Fruit fly (Drosophila melanogaster): ENCODE data around the gene Actn.
A peak's percentile ranks its signal among the peaks of the same experiment; 100 is the strongest.

The Actn gene

DNA sequence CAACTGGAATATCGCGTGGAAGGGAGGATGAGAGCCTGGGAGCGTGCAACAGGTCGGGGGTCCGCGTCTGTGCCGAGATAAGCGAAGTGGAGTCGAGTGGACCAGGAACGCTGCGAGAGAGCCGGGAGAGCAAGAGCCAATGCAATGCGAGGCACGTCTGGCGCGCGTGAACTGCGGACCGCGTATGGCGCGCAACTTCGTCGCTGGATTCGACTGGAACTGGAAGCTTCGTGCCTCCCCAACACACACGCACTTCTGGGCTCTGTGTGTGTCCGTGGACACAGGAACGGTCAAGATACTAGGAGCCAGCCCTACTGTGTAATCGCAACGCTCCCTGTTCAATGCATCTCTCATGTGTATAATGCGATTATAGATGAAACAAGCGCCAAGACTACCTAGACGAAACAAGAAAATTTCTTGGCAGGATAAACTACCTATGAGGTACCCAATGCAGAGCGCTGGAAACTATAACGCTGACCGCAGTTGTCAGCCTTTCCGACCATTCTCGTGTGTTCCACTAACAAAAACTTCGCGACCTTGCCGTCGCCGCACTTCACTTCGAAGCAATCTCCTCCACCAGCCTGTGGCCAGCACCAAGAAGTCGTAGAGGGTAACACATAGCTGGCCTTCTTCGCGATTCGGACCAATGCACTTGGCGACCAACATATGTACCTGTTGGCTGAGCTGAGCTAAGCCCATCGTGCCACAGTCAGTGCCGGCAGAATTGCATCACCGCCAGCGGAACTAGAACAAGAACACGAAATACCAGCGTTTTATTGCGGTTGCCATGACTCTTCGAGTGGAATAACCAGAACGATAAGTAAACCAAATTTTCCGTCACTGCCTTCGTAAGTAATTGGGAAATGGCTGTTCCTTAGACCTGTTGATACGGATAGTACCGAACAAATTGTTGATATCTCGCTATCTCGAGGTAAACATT, 30.0 kb upstream of the Actn start, which contains the start of gene Rtca (continued):
- peak; percentile 82 for TF ChIP-seq CG9139 (GFP tag; optimal IDR thresholded peaks at IDR 0.05)
- TF ChIP-seq svp (GFP tag) = peak; percentile 98
- TF ChIP-seq net (GFP tag; optimal IDR thresholded peaks at IDR 0.05) = peak; percentile 90
- TF ChIP-seq CG8319 (GFP tag; optimal IDR thresholded peaks at IDR 0.05) = peak; percentile 83
- peak; percentile 87 for TF ChIP-seq CG6854 (GFP tag; optimal IDR thresholded peaks at IDR 0.05)
- peak; percentile 90 for TF ChIP-seq pdm3 (GFP tag; optimal IDR thresholded peaks at IDR 0.05)
- TF ChIP-seq CG6276 (GFP tag; optimal IDR thresholded peaks at IDR 0.05) = peak; percentile 87
- TF ChIP-seq Hr4 (GFP tag; optimal IDR thresholded peaks at IDR 0.05) = peak; percentile 89
- TF ChIP-seq eg (GFP tag; IDR thresholded peaks at IDR 0.05) = peak; percentile 90
- TF ChIP-seq Gug (GFP tag; IDR thresholded peaks at IDR 0.05) = peak; percentile 78
- TF ChIP-seq Ets21C (GFP tag; optimal IDR thresholded peaks at IDR 0.05) = peak; percentile 80
- peak; percentile 86 for TF ChIP-seq CG8119 (GFP tag; IDR thresholded peaks at IDR 0.05)
- peak; percentile 86 for TF ChIP-seq CG3032 (tag; optimal IDR thresholded peaks at IDR 0.05)
- peak; percentile 90 for TF ChIP-seq CG7368 (GFP tag; optimal IDR thresholded peaks at IDR 0.05)
- TF ChIP-seq Smox (GFP tag; optimal IDR thresholded peaks at IDR 0.05) = peak; percentile 86
- TF ChIP-seq dac (GFP tag; optimal IDR thresholded peaks at IDR 0.05) = peak; percentile 76
- TF ChIP-seq Sox15 (GFP tag; optimal IDR thresholded peaks at IDR 0.05) = peak; percentile 79
- TF ChIP-seq Hr39 (GFP tag; optimal IDR thresholded peaks at IDR 0.05) = peak; percentile 88
- peak; percentile 88 for TF ChIP-seq OdsH (GFP tag; optimal IDR thresholded peaks at IDR 0.05)
- peak; percentile 85 for TF ChIP-seq CG6163 (GFP tag; IDR thresholded peaks at IDR 0.05)
- peak; percentile 80 for TF ChIP-seq CG34406 (GFP tag; optimal IDR thresholded peaks at IDR 0.05)
- TF ChIP-seq Eip78C (GFP tag) = peak; percentile 97
- no peak for TF ChIP-seq CG4318 (GFP tag; optimal IDR thresholded peaks at IDR 0.05)
- peak; percentile 89 for TF ChIP-seq CG6808 (GFP tag; optimal IDR thresholded peaks at IDR 0.05)
- peak; percentile 89 for TF ChIP-seq lz (GFP tag; optimal IDR thresholded peaks at IDR 0.05)
- TF ChIP-seq CG11762 (GFP tag; optimal IDR thresholded peaks at IDR 0.05; ENCODE audit: insufficient read depth) = peak; percentile 86

DNA sequence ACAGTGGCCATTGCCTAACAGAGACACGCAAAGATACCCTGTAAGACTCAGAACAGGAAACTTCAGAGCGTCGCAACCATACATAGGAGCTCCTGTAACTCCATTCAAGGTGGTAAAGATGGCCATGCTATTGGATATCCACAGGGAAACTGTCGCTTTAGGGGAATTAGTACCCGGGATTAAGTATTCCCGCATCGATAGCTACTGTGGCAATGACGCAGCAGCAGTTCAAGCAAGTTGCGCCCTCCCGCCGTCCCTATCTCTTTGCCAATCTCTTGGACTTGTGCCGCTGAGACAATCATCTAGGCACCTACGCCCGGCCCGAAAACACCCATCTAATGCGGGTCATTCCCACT, 28.6 kb upstream of the Actn start:
- TF ChIP-seq Ets96B (tag; optimal IDR thresholded peaks at IDR 0.05) (peak; percentile 22), CG8632 (GFP tag; optimal IDR thresholded peaks at IDR 0.05) (no peak), Hr38 (GFP tag; optimal IDR thresholded peaks at IDR 0.05) (no peak), Met (GFP tag; optimal IDR thresholded peaks at IDR 0.05) (no peak), Eip75B (GFP tag; optimal IDR thresholded peaks at IDR 0.05) (peak; percentile 47), dsx (GFP tag; optimal IDR thresholded peaks at IDR 0.05; ENCODE audit: poor library complexity, severe bottlenecking) (no peak), pdm3 (GFP tag; optimal IDR thresholded peaks at IDR 0.05) (peak; percentile 34), CG11902 (GFP tag; optimal IDR thresholded peaks at IDR 0.05) (no peak), CG15336 (GFP tag; IDR thresholded peaks at IDR 0.05) (peak; percentile 73), salr (GFP tag; optimal IDR thresholded peaks at IDR 0.05) (no peak), esn (GFP tag; optimal IDR thresholded peaks at IDR 0.05) (peak; percentile 12), Eip78C (GFP tag) (peak; percentile 67), CG9139 (GFP tag; optimal IDR thresholded peaks at IDR 0.05) (peak; percentile 20), CG31627 (GFP tag; optimal IDR thresholded peaks at IDR 0.05) (peak; percentile 23), CG32006 (GFP tag; optimal IDR thresholded peaks at IDR 0.05) (peak; percentile 74), CG3919 (GFP tag; optimal IDR thresholded peaks at IDR 0.05) (peak; percentile 63), Lpt (GFP tag; optimal IDR thresholded peaks at IDR 0.05) (peak; percentile 43), CG6808 (GFP tag; optimal IDR thresholded peaks at IDR 0.05) (peak; percentile 45), CG6854 (GFP tag; optimal IDR thresholded peaks at IDR 0.05) (no peak), cyc (GFP tag; optimal IDR thresholded peaks at IDR 0.05) (peak; percentile 52), Sox14 (GFP tag; optimal IDR thresholded peaks at IDR 0.05) (peak; percentile 45), achi (GFP tag; optimal IDR thresholded peaks at IDR 0.05) (peak; percentile 35), CG11762 (GFP tag; optimal IDR thresholded peaks at IDR 0.05; ENCODE audit: insufficient read depth) (peak; percentile 14), topi (GFP tag; optimal IDR thresholded peaks at IDR 0.05) (peak; percentile 34), CG10669 (GFP tag; optimal IDR thresholded peaks at IDR 0.05) (peak; percentile 38), spab (GFP tag; optimal IDR thresholded peaks at IDR 0.05) (no peak), CG6163 (GFP tag; IDR thresholded peaks at IDR 0.05) (peak; percentile 58; the same call in 1 of the 3 replicates), CG6792 (GFP tag; optimal IDR thresholded peaks at IDR 0.05) (no peak), Smox (GFP tag; optimal IDR thresholded peaks at IDR 0.05) (no peak), dac (GFP tag; optimal IDR thresholded peaks at IDR 0.05) (peak; percentile 30), CG11294 (GFP tag; IDR thresholded peaks at IDR 0.05) (no peak), CG6276 (GFP tag; optimal IDR thresholded peaks at IDR 0.05) (peak; percentile 68), svp (GFP tag) (peak; percentile 82), Sox15 (GFP tag; optimal IDR thresholded peaks at IDR 0.05) (no peak), Gug (GFP tag; IDR thresholded peaks at IDR 0.05) (peak; percentile 62)
